Fruit fly (Drosophila melanogaster): ENCODE results near the gene CG13679.

- TF ChIP-seq insv (optimal IDR thresholded peaks at IDR 0.05) = no peak
- no peak for TF ChIP-seq Myc (optimal IDR thresholded peaks at IDR 0.05)
- no peak for TF ChIP-seq Sin3A (optimal IDR thresholded peaks at IDR 0.05)
- no peak for TF ChIP-seq ttk (optimal IDR thresholded peaks at IDR 0.05)
- no peak for TF ChIP-seq psq (optimal IDR thresholded peaks at IDR 0.05)
- TF ChIP-seq h (optimal IDR thresholded peaks at IDR 0.05) = no peak
These were observed 4.8 kb upstream of the CG13679 start, which contains the start of the genes UbcE2M and Dhps for dm6 chr3L:8197779-8198279.

Data from Kc167 (cell line).